Worm (Caenorhabditis elegans) whole organism, L1 larva: ENCODE results near the gene Y48B6A.13.

ENCODE experiments used
- ama-1 ChIP-seq: fragments of 150-350 bp; optimal IDR thresholded peaks from 2 replicates; lab custom pipeline; 2014
- fos-1 ChIP-seq: fragments of 150-350 bp; optimal IDR thresholded peaks from 2 replicates; lab custom pipeline; 2014; ENCODE audit warnings: missing biosample characterization, missing genetic modification characterization
- lin-15B ChIP-seq: fragments of 150-350 bp; sonication (generic microtip); optimal IDR thresholded peaks from 3 replicates; lab custom pipeline; 2014; ENCODE audit warnings: missing biosample characterization, missing genetic modification characterization
- mep-1 ChIP-seq: fragments of 150-350 bp; optimal IDR thresholded peaks from 2 replicates; lab custom pipeline; 2014; ENCODE audit warnings: missing biosample characterization, missing genetic modification characterization
- zip-4 ChIP-seq: fragments of 200-800 bp; sonication (Bioruptor generic); optimal IDR thresholded peaks from 2 replicates; lab custom pipeline; 2018; ENCODE audit warnings: mild to moderate bottlenecking, missing genetic modification characterization, moderate library complexity, missing compliant biosample characterization
- ztf-4 ChIP-seq: fragments of 150-350 bp; optimal IDR thresholded peaks from 2 replicates; lab custom pipeline; 2014; ENCODE audit warnings: missing biosample characterization, missing genetic modification characterization

DNA sequence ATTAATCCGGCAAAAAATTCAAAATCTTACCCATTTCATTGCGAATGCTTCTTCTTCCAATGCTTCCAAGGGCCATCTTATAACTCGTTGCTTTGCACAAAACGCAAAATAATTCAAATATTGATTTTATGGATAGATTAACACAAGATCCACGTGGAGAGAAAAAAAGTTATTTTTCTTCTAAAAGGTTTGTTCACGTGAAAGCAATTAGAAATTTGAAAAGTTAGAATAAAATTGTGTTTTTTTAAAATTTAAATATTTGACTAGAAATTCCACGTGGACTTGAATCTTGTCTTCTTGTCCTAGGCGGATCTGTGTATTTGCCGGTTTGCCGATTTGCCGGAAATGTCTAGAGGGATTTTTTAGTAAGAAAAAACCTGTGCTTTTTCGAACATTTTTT lies 51.0 kb downstream of the Y48B6A.13 start, which contains the start of gene Y48B6A.5:
- TF ChIP-seq fos-1 (tag; lab: Kevin White, UChicago) (no peak), ama-1 (lab: Kevin White, UChicago) (no peak), zip-4 (no peak), ztf-4 (tag; lab: Kevin White, UChicago) (no peak), lin-15B (no peak), mep-1 (tag; lab: Kevin White, UChicago) (no peak)
